Worm (Caenorhabditis elegans) whole organism, L4 larva: ENCODE results near the gene srsx-33.

Source experiments
- D1046.2 ChIP-seq: fragments of 200-800 bp; sonication (Bioruptor generic); IDR thresholded peaks from 2 replicates; pipeline ENCODE4 v1.3.6; 2022; ENCODE audit warnings: missing genetic modification characterization, missing compliant biosample characterization
- F26F4.8 ChIP-seq: fragments of 200-800 bp; sonication (Bioruptor generic); conservative IDR thresholded peaks from 2 replicates; pipeline ENCODE4 v1.3.6; 2022; ENCODE audit warnings: missing genetic modification characterization, missing compliant biosample characterization
- ceh-44 ChIP-seq: fragments of 200-800 bp; sonication (Bioruptor generic); IDR thresholded peaks from 2 replicates; pipeline ENCODE4 v1.3.6; 2022; ENCODE audit warnings: missing genetic modification reagents, missing genetic modification characterization, missing compliant biosample characterization
- daf-12 ChIP-seq: fragments of 150-350 bp; optimal IDR thresholded peaks from 2 replicates; lab custom pipeline; 2014; ENCODE audit warnings: missing biosample characterization, missing genetic modification reagents, missing genetic modification characterization
- lin-39 ChIP-seq: fragments of 150-350 bp; optimal IDR thresholded peaks from 2 replicates; lab custom pipeline; 2014; ENCODE audit warnings: missing biosample characterization, missing genetic modification reagents, missing genetic modification characterization
- nhr-28 ChIP-seq: fragments of 150-350 bp; optimal IDR thresholded peaks from 2 replicates; lab custom pipeline; 2014; ENCODE audit warnings: missing biosample characterization, missing genetic modification characterization
- nhr-77 ChIP-seq: fragments of 150-350 bp; optimal IDR thresholded peaks from 2 replicates; lab custom pipeline; 2014; ENCODE audit warnings: missing biosample characterization, missing genetic modification characterization
- pha-4 ChIP-seq, 2 experiments: fragments of 150-350 bp in 1 of 2; fragments of 200-800 bp in 1 of 2; sonication (Bioruptor generic) in 1 of 2; IDR thresholded peaks in 1 of 2; optimal IDR thresholded peaks in 1 of 2; 2 replicates each; pipeline versions ENCODE4 v1.3.6 to Lab custom; 2014 to 2022; ENCODE audit warnings: missing genetic modification characterization in 2 of 2, missing genetic modification reagents in 2 of 2, missing biosample characterization in 1 of 2, missing compliant biosample characterization in 1 of 2
- tag-97 ChIP-seq: fragments of 200-800 bp; sonication (Bioruptor generic); IDR thresholded peaks from 2 replicates; pipeline ENCODE4 v1.3.6; 2022; ENCODE audit warnings: missing genetic modification characterization, missing compliant biosample characterization

DNA sequence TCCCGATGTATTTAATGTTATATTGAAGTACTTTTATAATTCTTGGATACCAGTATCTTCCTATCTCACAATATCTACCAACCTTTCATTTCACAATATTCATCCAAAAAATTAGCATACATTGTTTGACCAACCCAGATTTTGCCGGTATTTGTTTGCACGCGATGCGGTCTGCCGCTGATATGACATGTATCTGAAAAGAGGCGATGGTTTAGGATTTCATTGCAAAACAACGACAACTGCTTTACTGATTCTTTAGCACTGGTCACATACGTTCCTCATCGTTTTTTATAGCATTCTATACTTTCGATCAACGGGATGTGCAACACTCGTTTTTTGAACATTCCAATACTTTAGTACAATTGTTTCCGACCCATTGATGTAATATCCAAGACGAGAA lies 4.5 kb downstream of the srsx-33 start, which contains the start of gene mam-4:
- no peak for TF ChIP-seq nhr-28 (tag; lab: Kevin White, UChicago)
- TF ChIP-seq D1046.2 = no peak
- TF ChIP-seq daf-12 (tag; lab: Kevin White, UChicago) = no peak
- no peak for TF ChIP-seq F26F4.8 (GFP tag; lab: Robert Waterston, UW)
- no peak for TF ChIP-seq lin-39 (tag; lab: Kevin White, UChicago)
- TF ChIP-seq ceh-44 = no peak
- TF ChIP-seq pha-4 (GFP tag; IDR thresholded peaks at IDR 0.05; lab: Robert Waterston, UW) = no peak
- no peak for TF ChIP-seq pha-4 (tag; optimal IDR thresholded peaks at IDR 0.05; lab: Kevin White, UChicago)
- no peak for TF ChIP-seq tag-97 (GFP tag; lab: Robert Waterston, UW)
- TF ChIP-seq nhr-77 (tag; lab: Kevin White, UChicago) = no peak
